Worm (Caenorhabditis elegans) whole organism, early embryonic: ENCODE data around the gene zfp-3.

Source experiments
- B0310.2 ChIP-seq: sonication (generic microtip); optimal IDR thresholded peaks from 2 replicates; lab custom pipeline; 2016; ENCODE audit warnings: mild to moderate bottlenecking, missing genetic modification characterization, missing compliant biosample characterization
- ama-1 ChIP-seq: fragments of 150-350 bp; optimal IDR thresholded peaks from 2 replicates; lab custom pipeline; 2014
- ceh-13 ChIP-seq: fragments of 200-800 bp; sonication (Bioruptor generic); optimal IDR thresholded peaks from 2 replicates; lab custom pipeline; 2018; ENCODE audit warnings: mild to moderate bottlenecking, missing genetic modification characterization, missing compliant biosample characterization
- ceh-36 ChIP-seq: sonication (generic microtip); optimal IDR thresholded peaks from 2 replicates; lab custom pipeline; 2016; ENCODE audit warnings: missing genetic modification characterization, inconsistent platforms, missing compliant biosample characterization
- flt-1 ChIP-seq: fragments of 200-800 bp; sonication (Bioruptor generic); IDR thresholded peaks from 2 replicates; pipeline ENCODE4 v1.3.6; 2022; ENCODE audit warnings: missing genetic modification characterization, missing compliant biosample characterization
- hmbx-1 ChIP-seq: sonication (generic microtip); optimal IDR thresholded peaks from 2 replicates; lab custom pipeline; 2016; ENCODE audit warnings: mild to moderate bottlenecking, missing genetic modification characterization, missing compliant biosample characterization
- hmg-4 ChIP-seq: fragments of 200-800 bp; sonication (Bioruptor generic); optimal IDR thresholded peaks from 2 replicates; lab custom pipeline; 2018; ENCODE audit warnings: mild to moderate bottlenecking, missing genetic modification characterization, missing compliant biosample characterization
- scrt-1 ChIP-seq: fragments of 200-800 bp; sonication (Bioruptor generic); IDR thresholded peaks from 2 replicates; pipeline ENCODE4 v1.3.6; 2022; ENCODE audit warnings: missing genetic modification characterization, missing compliant biosample characterization
- tbx-11 ChIP-seq: fragments of 200-800 bp; sonication (Bioruptor generic); IDR thresholded peaks from 2 replicates; pipeline ENCODE4 v1.3.6; 2022; ENCODE audit warnings: missing genetic modification characterization, missing compliant biosample characterization
- tra-4 ChIP-seq: sonication (generic microtip); optimal IDR thresholded peaks from 2 replicates; lab custom pipeline; 2017; ENCODE audit warnings: missing genetic modification characterization, missing compliant biosample characterization

DNA sequence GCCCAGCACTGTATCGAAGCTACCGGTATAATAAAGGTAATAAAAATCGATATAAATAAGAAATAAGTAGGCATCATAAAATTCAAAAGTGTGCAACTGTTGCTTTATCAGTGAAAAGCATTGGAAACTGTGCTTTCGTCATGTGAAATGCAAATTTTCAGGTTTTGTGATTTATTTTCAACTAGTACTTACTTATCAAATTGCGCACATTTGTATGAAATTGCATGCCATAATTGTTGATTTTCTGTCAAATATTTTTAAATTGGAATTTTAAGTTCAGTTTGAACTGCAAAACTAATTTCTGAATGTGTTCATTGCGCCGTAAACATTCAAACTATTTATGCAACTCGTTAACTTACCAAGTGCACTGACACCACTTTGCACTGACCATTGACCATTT is 39.3 kb upstream of the zfp-3 start, which contains the start of gene D1005.4:
- TF ChIP-seq ama-1 (no peak), tbx-11 (no peak), scrt-1 (GFP tag; lab: Robert Waterston, UW) (no peak), ceh-36 (tag; lab: Kevin White, UChicago) (no peak), flt-1 (no peak), tra-4 (tag; lab: Kevin White, UChicago) (no peak), ceh-13 (GFP tag; lab: Kevin White, UChicago) (no peak), B0310.2 (no peak), hmg-4 (GFP tag; lab: Kevin White, UChicago) (no peak), hmbx-1 (no peak)
